Worm (Caenorhabditis elegans): ENCODE data around the gene Y54G2A.76.
A peak's percentile ranks its signal among the peaks of the same experiment; 100 is the strongest.
"Not testable (repeated sequence)": the region's sequence is repeated elsewhere in the genome, so short reads cannot be mapped to it uniquely, and the experiment has no call there.

The Y54G2A.76 gene

DNA sequence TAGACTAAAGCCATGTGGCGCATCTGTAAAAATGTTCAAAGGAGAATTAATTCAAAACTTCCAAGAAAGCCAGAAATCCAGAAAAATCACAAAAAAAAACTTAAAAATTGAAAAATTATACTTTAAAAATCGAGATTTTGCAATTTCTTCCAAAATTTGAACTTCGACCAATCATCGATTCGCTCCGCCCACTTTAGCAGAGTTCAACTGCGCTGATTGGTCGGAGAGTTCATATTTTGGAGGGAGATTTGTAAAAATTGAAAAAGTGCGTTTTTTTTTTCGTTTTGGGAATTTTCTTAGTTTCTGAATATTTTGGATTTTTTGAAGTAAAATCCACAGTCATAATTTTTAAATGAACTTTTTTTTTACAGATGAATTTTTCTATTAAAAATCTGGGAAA is 15.3 kb upstream of the Y54G2A.76 start:
- TF ChIP-seq efl-3 (GFP tag; optimal IDR thresholded peaks at IDR 0.05) = no peak
- TF ChIP-seq nhr-12 (tag; optimal IDR thresholded peaks at IDR 0.05) = no peak
- TF ChIP-seq lir-3 (tag; optimal IDR thresholded peaks at IDR 0.05; ENCODE audit: poor library complexity) = no peak
- TF ChIP-seq efl-1 (optimal IDR thresholded peaks at IDR 0.05) = no peak
- TF ChIP-seq efl-1 (GFP tag; optimal IDR thresholded peaks at IDR 0.05 in 1 of 2) = peak in 1 of 2 experiments; percentile 25
- no peak for TF ChIP-seq jun-1 (tag; optimal IDR thresholded peaks at IDR 0.05)

DNA sequence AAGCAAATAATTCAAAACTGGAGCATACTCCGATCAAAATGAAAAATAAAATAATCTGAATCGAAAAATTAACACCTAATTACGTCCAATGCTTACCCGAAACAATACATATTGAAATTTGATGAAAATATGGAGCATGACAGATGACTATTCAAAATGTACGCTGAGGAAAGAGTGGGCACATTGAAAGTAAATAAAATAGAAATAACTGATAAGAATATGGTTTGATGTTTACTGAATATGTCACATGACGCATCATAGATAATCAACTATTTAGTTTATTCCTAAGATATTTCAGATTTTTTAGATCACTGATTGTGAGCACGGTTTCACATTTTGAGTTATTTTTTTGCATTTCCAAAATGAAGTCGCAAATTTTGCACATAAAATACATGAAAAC is 10.9 kb upstream of the Y54G2A.76 start, which contains the start of gene Y54G2A.52:
Gene Y54G2A.52 (minus strand): TSS at position 348 of the 400 bp plus-strand sequence.
- TF ChIP-seq elt-2 (tag; optimal IDR thresholded peaks at IDR 0.05) (peak; percentile 63), mep-1 (tag; optimal IDR thresholded peaks at IDR 0.05) (no peak), pax-3 (tag; optimal IDR thresholded peaks at IDR 0.05) (no peak), snu-23 (GFP tag; optimal IDR thresholded peaks at IDR 0.05) (no peak), nhr-19 (GFP tag; conservative IDR thresholded peaks at IDR 0.05) (no peak), zip-4 (GFP tag; optimal IDR thresholded peaks at IDR 0.05) (no peak), ztf-11 (tag; optimal IDR thresholded peaks at IDR 0.05) (no peak), C16A3.4 (tag; optimal IDR thresholded peaks at IDR 0.05) (no peak), lin-35 (GFP tag; optimal IDR thresholded peaks at IDR 0.05) (peak in 1 of 2 experiments; percentile 38), aly-2 (tag; optimal IDR thresholded peaks at IDR 0.05) (no peak), swsn-7 (tag; optimal IDR thresholded peaks at IDR 0.05) (no peak)

DNA sequence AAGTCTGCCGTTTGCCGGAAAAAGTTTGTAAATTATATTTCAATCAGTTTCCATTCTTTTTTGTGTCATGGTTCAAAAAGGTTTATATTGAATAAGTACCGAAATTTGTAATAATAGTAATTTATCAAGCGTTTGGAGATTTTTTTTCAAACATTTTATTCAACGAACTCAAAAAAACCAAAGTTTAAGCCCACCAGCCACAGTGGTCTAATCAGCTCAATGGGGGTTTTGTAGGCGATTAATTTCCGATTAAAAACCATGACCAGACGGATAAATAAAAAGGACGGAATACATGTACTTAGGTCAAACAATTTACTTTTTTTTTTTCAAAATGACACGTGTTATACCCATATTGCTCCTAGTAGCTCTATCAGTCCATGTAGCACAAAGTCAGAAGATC is 9.8 kb upstream of the Y54G2A.76 start, which contains the start of gene Y54G2A.10:
Gene Y54G2A.10 (plus strand): TSS at position 301 of the 400 bp plus-strand sequence.
- TF ChIP-seq unc-86 (tag; optimal IDR thresholded peaks at IDR 0.05) = no peak
- TF ChIP-seq snu-23 (GFP tag; optimal IDR thresholded peaks at IDR 0.05) = peak; percentile 4

DNA sequence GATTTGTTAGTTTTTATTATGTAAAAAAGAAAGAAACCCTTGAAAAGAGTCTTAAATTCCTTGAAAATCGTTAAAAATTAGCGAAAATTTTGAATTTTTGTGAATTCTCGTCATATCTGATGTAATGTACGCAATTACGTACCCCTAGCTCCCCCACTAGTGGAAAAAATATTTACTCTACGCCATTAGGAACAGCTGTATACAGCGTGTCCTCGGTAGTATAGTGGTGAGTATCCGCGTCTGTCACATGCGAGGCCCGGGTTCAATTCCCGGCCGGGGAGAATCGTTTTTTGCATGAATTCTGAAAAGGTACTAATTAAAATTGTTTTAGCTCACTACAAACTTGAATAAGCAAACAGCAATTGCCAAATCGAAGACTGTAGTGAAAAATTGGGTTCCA is 9.3 kb upstream of the Y54G2A.76 start:
- TF ChIP-seq snpc-4 (tag; optimal IDR thresholded peaks at IDR 0.05) (no peak), efl-1 (optimal IDR thresholded peaks at IDR 0.05) (no peak), efl-1 (GFP tag; optimal IDR thresholded peaks at IDR 0.05 in 1 of 2) (peak in 1 of 2 experiments; percentile 41), fkh-8 (tag; optimal IDR thresholded peaks at IDR 0.05) (no peak)

DNA sequence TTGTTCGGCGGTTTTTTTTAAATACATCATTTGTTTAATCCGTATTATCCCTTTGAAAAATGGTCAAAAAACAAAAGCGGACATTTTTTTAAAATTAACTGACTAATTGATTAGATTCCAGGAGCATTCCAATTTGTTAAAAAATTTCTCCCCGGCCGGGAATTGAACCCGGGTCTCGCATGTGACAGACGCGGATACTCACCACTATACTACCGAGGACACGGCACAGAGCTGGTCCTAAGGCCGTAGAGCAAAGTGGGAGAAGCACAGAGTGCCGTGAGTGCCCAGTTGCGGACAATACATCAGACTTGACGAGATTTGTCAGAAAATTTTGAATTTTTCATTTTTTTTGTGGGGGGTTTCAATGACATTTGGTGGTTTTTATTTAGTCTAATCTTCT is 8.2 kb upstream of the Y54G2A.76 start:
- TF ChIP-seq hpl-2 (GFP tag; optimal IDR thresholded peaks at IDR 0.05) (peak; percentile 4), efl-1 (optimal IDR thresholded peaks at IDR 0.05) (peak in 1 of 2 experiments; percentile 48), efl-1 (GFP tag; optimal IDR thresholded peaks at IDR 0.05 in 1 of 2) (peak in 1 of 2 experiments; percentile 3), unc-30 (tag; optimal IDR thresholded peaks at IDR 0.05) (no peak), rnt-1 (tag; optimal IDR thresholded peaks at IDR 0.05) (peak; percentile 9), zip-4 (GFP tag; optimal IDR thresholded peaks at IDR 0.05) (no peak), nhr-71 (tag; optimal IDR thresholded peaks at IDR 0.05) (peak; percentile 6)

DNA sequence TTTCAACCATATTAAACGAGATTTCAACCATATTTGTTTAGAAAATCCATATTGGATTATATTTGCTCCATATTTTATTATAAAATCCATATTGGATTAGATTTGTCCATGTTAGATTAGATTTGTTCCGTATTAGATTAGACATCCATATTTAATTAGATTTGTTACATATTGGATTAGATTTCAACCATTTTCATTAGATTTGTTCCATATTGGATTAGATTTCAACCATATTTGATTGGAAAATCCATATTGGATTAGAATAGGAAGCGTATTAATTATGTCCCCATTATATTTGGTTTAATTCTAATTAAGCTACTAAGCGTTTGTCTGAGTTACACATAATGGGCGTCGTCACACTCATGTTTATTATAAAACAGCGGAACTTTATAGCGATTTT is 7.7 kb upstream of the Y54G2A.76 start, which contains the start of gene Y54G2A.44:
Gene Y54G2A.44 (plus strand): TSS at position 301 of the 400 bp plus-strand sequence.
- not testable (repeated sequence) for TF ChIP-seq ceh-90 (tag; optimal IDR thresholded peaks at IDR 0.05); ceh-8 (GFP tag; optimal IDR thresholded peaks at IDR 0.05); sptf-1 (tag; optimal IDR thresholded peaks at IDR 0.05)

DNA sequence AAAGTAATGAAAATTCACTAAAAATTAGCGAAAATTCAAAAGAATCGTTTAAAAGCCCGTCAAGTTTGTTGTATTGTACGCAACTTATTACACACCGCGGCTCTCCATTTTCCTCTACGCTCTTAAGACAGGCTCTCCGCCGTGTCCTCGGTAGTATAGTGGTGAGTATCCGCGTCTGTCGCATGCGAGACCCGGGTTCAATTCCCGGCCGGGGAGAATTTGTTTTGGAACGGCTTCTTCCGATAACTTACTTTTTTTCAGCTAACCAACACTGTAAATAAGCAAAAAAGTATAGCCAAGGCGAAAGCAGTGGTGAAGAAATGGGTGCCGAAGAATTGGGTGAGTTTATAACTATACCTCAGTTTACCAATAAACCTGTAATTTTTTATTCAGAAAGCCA is 7.0 kb upstream of the Y54G2A.76 start:
- TF ChIP-seq dsc-1 (tag; optimal IDR thresholded peaks at IDR 0.05) (no peak), lin-13 (GFP tag; optimal IDR thresholded peaks at IDR 0.05) (no peak), efl-1 (optimal IDR thresholded peaks at IDR 0.05) (no peak), efl-1 (GFP tag; optimal IDR thresholded peaks at IDR 0.05 in 1 of 2) (peak in 1 of 2 experiments; percentile 85), C34B4.2 (tag; optimal IDR thresholded peaks at IDR 0.05) (no peak), hpl-2 (GFP tag; optimal IDR thresholded peaks at IDR 0.05) (no peak), skn-1 (tag; optimal IDR thresholded peaks at IDR 0.05) (no peak), swsn-7 (tag; optimal IDR thresholded peaks at IDR 0.05) (no peak), sox-4 (tag; optimal IDR thresholded peaks at IDR 0.05) (no peak)
